Fruit fly (Drosophila melanogaster): ENCODE data around the gene CG10472.

The CG10472 gene

dm6 chr3L:6068178-6068577 lies 5.5 kb upstream of the CG10472 start:
- TF ChIP-seq CG14711 (tag; optimal IDR thresholded peaks at IDR 0.05), result no peak
- TF ChIP-seq CG5204 (GFP tag; optimal IDR thresholded peaks at IDR 0.05), result no peak

- TF ChIP-seq CG11617 (GFP tag; optimal IDR thresholded peaks at IDR 0.05) (no peak), cic (GFP tag; optimal IDR thresholded peaks at IDR 0.05) (no peak), kay (GFP tag; ENCODE audit: borderline replicate concordance) (no peak), ovo (GFP tag; optimal IDR thresholded peaks at IDR 0.05) (no peak), Clk (GFP tag; optimal IDR thresholded peaks at IDR 0.05) (no peak), tj (GFP tag; optimal IDR thresholded peaks at IDR 0.05) (no peak), bab1 (GFP tag; optimal IDR thresholded peaks at IDR 0.05) (no peak), Hr96 (GFP tag; optimal IDR thresholded peaks at IDR 0.05) (no peak), cnc (optimal IDR thresholded peaks at IDR 0.05) (no peak), pad (GFP tag; optimal IDR thresholded peaks at IDR 0.05) (no peak), CG7045 (GFP tag; optimal IDR thresholded peaks at IDR 0.05) (no peak), Crg-1 (GFP tag; optimal IDR thresholded peaks at IDR 0.05) (no peak), CG5204 (GFP tag; optimal IDR thresholded peaks at IDR 0.05) (no peak), CG1620 (GFP tag; optimal IDR thresholded peaks at IDR 0.05) (no peak), toe (GFP tag; optimal IDR thresholded peaks at IDR 0.05) (no peak)
Observed at dm6 chr3L:6065881-6066389, 3.2 kb upstream of the CG10472 start, which contains the start of gene CG42269. Gene CG42269, plus strand, starts transcription at chr3L:6066296.

- TF ChIP-seq CG11617 (GFP tag; optimal IDR thresholded peaks at IDR 0.05) (no peak), cnc (optimal IDR thresholded peaks at IDR 0.05) (no peak), pad (GFP tag; optimal IDR thresholded peaks at IDR 0.05) (no peak), CG7045 (GFP tag; optimal IDR thresholded peaks at IDR 0.05) (no peak), CG33017 (tag; optimal IDR thresholded peaks at IDR 0.05) (no peak), ovo (GFP tag; optimal IDR thresholded peaks at IDR 0.05) (no peak)
Observed at dm6 chr3L:6059062-6059708, 3.5 kb downstream of the CG10472 start, which contains the start of gene CG6592. Gene CG6592, plus strand, starts transcription at chr3L:6059658.

dm6 chr3L:6054803-6055202 lies 7.9 kb downstream of the CG10472 start, which contains the start of gene tant:
Gene tant, plus strand, starts transcription at chr3L:6055136.
- TF ChIP-seq CG7101 (tag; optimal IDR thresholded peaks at IDR 0.05) (no peak), CG11617 (GFP tag; optimal IDR thresholded peaks at IDR 0.05) (no peak), tj (GFP tag; optimal IDR thresholded peaks at IDR 0.05) (no peak), cnc (optimal IDR thresholded peaks at IDR 0.05) (no peak), toe (GFP tag; optimal IDR thresholded peaks at IDR 0.05) (no peak), bab1 (GFP tag; optimal IDR thresholded peaks at IDR 0.05) (peak; percentile 19), Crg-1 (GFP tag; optimal IDR thresholded peaks at IDR 0.05) (no peak), Mnt (GFP tag; optimal IDR thresholded peaks at IDR 0.05) (no peak), cic (GFP tag; optimal IDR thresholded peaks at IDR 0.05) (no peak), CG7045 (GFP tag; optimal IDR thresholded peaks at IDR 0.05) (no peak), pad (GFP tag; optimal IDR thresholded peaks at IDR 0.05) (no peak), CG14711 (tag; optimal IDR thresholded peaks at IDR 0.05) (no peak), CG33017 (tag; optimal IDR thresholded peaks at IDR 0.05) (no peak), Hr96 (GFP tag; optimal IDR thresholded peaks at IDR 0.05) (peak; percentile 11), kay (GFP tag; ENCODE audit: borderline replicate concordance) (no peak), CG1620 (GFP tag; optimal IDR thresholded peaks at IDR 0.05) (no peak), CG12768 (GFP tag; optimal IDR thresholded peaks at IDR 0.05) (no peak), CG5204 (GFP tag; optimal IDR thresholded peaks at IDR 0.05) (no peak), Clk (GFP tag; optimal IDR thresholded peaks at IDR 0.05) (no peak), ovo (GFP tag; optimal IDR thresholded peaks at IDR 0.05) (peak; percentile 3)

- TF ChIP-seq pad (GFP tag; optimal IDR thresholded peaks at IDR 0.05) (no peak), ovo (GFP tag; optimal IDR thresholded peaks at IDR 0.05) (no peak), Hr96 (GFP tag; optimal IDR thresholded peaks at IDR 0.05) (no peak), Crg-1 (GFP tag; optimal IDR thresholded peaks at IDR 0.05) (no peak), Clk (GFP tag; optimal IDR thresholded peaks at IDR 0.05) (no peak), CG5204 (GFP tag; optimal IDR thresholded peaks at IDR 0.05) (no peak), CG7101 (tag; optimal IDR thresholded peaks at IDR 0.05) (no peak), CG7045 (GFP tag; optimal IDR thresholded peaks at IDR 0.05) (no peak), CG11617 (GFP tag; optimal IDR thresholded peaks at IDR 0.05) (no peak), kay (GFP tag; ENCODE audit: borderline replicate concordance) (no peak), CG33017 (tag; optimal IDR thresholded peaks at IDR 0.05) (no peak), cnc (optimal IDR thresholded peaks at IDR 0.05) (no peak), CG14711 (tag; optimal IDR thresholded peaks at IDR 0.05) (no peak), cic (GFP tag; optimal IDR thresholded peaks at IDR 0.05) (no peak), bab1 (GFP tag; optimal IDR thresholded peaks at IDR 0.05) (no peak), Mnt (GFP tag; optimal IDR thresholded peaks at IDR 0.05) (no peak), CG1620 (GFP tag; optimal IDR thresholded peaks at IDR 0.05) (no peak), CG12768 (GFP tag; optimal IDR thresholded peaks at IDR 0.05) (no peak), tj (GFP tag; optimal IDR thresholded peaks at IDR 0.05) (no peak), toe (GFP tag; optimal IDR thresholded peaks at IDR 0.05) (no peak)
Observed at dm6 chr3L:6054343-6054742, 8.4 kb downstream of the CG10472 start, which contains the start of gene Jon65Ai. Gene Jon65Ai, minus strand, starts transcription at chr3L:6054443.

dm6 chr3L:6052021-6052420 lies 10.7 kb downstream of the CG10472 start, which contains the start of gene Jon65Aii:
Gene Jon65Aii, plus strand, starts transcription at chr3L:6052321.
- TF ChIP-seq kay (GFP tag; ENCODE audit: borderline replicate concordance) (peak; percentile 8), pad (GFP tag; optimal IDR thresholded peaks at IDR 0.05) (no peak), Mnt (GFP tag; optimal IDR thresholded peaks at IDR 0.05) (no peak)
